Fruit fly (Drosophila melanogaster) whole organism, prepupa: Measurements from ENCODE around the gene Ubi-p63E.

Experiments used
- CG32006 ChIP-seq: fragments of 200-800 bp; sonication (Bioruptor generic); optimal IDR thresholded peaks from 3 replicates; lab custom pipeline; 2017; ENCODE audit warnings: missing biosample characterization, mild to moderate bottlenecking, missing genetic modification characterization
- CG3919 ChIP-seq: fragments of 200-800 bp; sonication (Bioruptor generic); optimal IDR thresholded peaks from 3 replicates; lab custom pipeline; 2016; ENCODE audit warnings: missing biosample characterization, missing genetic modification characterization
- CG8632 ChIP-seq: fragments of 200-800 bp; sonication (Bioruptor generic); optimal IDR thresholded peaks from 3 replicates; lab custom pipeline; 2016; ENCODE audit warnings: missing biosample characterization, missing genetic modification characterization
- Eip75B ChIP-seq: fragments of 200-800 bp; sonication (Bioruptor generic); optimal IDR thresholded peaks from 3 replicates; lab custom pipeline; 2016; ENCODE audit warnings: missing biosample characterization, missing genetic modification characterization
- Hr38 ChIP-seq: sonication (Bioruptor generic); optimal IDR thresholded peaks from 2 replicates; lab custom pipeline; 2016; ENCODE audit warnings: missing biosample characterization, missing genetic modification characterization
- achi ChIP-seq: fragments of 200-800 bp; sonication (Bioruptor generic); optimal IDR thresholded peaks from 3 replicates; lab custom pipeline; 2016; ENCODE audit warnings: missing biosample characterization, missing genetic modification characterization
- lz ChIP-seq: fragments of 200-800 bp; sonication (Bioruptor generic); optimal IDR thresholded peaks from 3 replicates; lab custom pipeline; 2016; ENCODE audit warnings: missing biosample characterization, missing genetic modification characterization
- spab ChIP-seq: fragments of 200-800 bp; sonication (Bioruptor generic); optimal IDR thresholded peaks from 2 replicates; lab custom pipeline; 2017; ENCODE audit warnings: missing biosample characterization, mild to moderate bottlenecking, missing genetic modification characterization, missing genetic modification reagents
- svp ChIP-seq: fragments of 200-800 bp; sonication (Bioruptor generic); peaks from one replicate; lab custom pipeline; 2016; ENCODE audit warnings: missing biosample characterization, missing genetic modification characterization
- topi ChIP-seq: fragments of 200-800 bp; sonication (Bioruptor generic); optimal IDR thresholded peaks from 3 replicates; lab custom pipeline; 2016; ENCODE audit warnings: missing biosample characterization, missing genetic modification characterization
- vri ChIP-seq: fragments of 200-800 bp; sonication (Bioruptor generic); optimal IDR thresholded peaks from 3 replicates; lab custom pipeline; 2016; ENCODE audit warnings: missing biosample characterization, mild to moderate bottlenecking, missing genetic modification characterization

DNA sequence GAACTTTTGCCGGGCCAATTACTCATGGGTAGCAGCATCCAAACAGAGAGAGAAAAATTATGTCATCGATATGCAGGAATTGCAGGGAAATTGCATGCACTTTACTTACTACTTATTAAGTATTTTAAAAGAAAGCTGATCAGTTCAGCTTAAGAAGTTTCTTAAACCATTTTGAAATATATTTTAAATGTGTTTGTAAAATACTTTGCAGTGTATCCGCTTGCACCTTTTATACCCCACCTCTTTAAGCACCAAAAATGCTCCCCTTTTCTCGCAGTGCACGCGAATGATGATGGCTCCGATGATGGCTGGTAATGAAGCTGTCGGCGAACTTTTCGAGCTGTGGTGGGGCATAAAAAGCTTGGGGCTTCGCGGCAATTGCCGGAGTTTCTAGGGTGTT is 49.5 kb upstream of the Ubi-p63E start, which contains the start of gene CG14984:
- TF ChIP-seq svp: peak; percentile 91
- TF ChIP-seq achi (GFP tag; lab: Kevin White, UChicago): peak; percentile 79
- TF ChIP-seq Hr38 (GFP tag; lab: Kevin White, UChicago): no peak
- peak; percentile 88 for TF ChIP-seq topi (GFP tag; lab: Kevin White, UChicago)
- peak; percentile 76 for TF ChIP-seq lz (GFP tag; lab: Kevin White, UChicago)
- peak; percentile 59 for TF ChIP-seq vri (GFP tag; lab: Kevin White, UChicago)
- TF ChIP-seq CG3919 (GFP tag; lab: Kevin White, UChicago): peak; percentile 90
- peak; percentile 81 for TF ChIP-seq Eip75B (GFP tag; lab: Kevin White, UChicago)
- peak; percentile 71 for TF ChIP-seq CG32006 (GFP tag; lab: Kevin White, UChicago)
- peak; percentile 78 for TF ChIP-seq CG8632 (GFP tag; lab: Kevin White, UChicago)
- TF ChIP-seq spab: peak; percentile 85
